Fruit fly (Drosophila melanogaster) whole organism, adult: ENCODE measurements around the gene MKP-4.
A peak's percentile ranks its signal among the peaks of the same experiment; 100 is the strongest.

ENCODE experiments used
- CG11617 ChIP-seq: fragments of 200-800 bp; sonication (Bioruptor generic); optimal IDR thresholded peaks from 2 replicates; lab custom pipeline; 2017; ENCODE audit warnings: mild to moderate bottlenecking, missing biosample characterization, missing genetic modification reagents, missing genetic modification characterization
- CG12768 ChIP-seq: fragments of 200-800 bp; sonication (Bioruptor generic); optimal IDR thresholded peaks from 2 replicates; lab custom pipeline; 2017; ENCODE audit warnings: missing biosample characterization, missing genetic modification characterization, mild to moderate bottlenecking, moderate library complexity, missing genetic modification reagents
- CG14711 ChIP-seq: fragments of 200-800 bp; sonication (Bioruptor generic); optimal IDR thresholded peaks from 2 replicates; lab custom pipeline; 2018; ENCODE audit warnings: missing biosample characterization, mild to moderate bottlenecking, missing genetic modification characterization, moderate library complexity
- CG1620 ChIP-seq: fragments of 200-800 bp; sonication (Bioruptor generic); optimal IDR thresholded peaks from 2 replicates; lab custom pipeline; 2016; ENCODE audit warnings: missing biosample characterization, missing genetic modification characterization
- CG33017 ChIP-seq: fragments of 200-800 bp; sonication (Bioruptor generic); optimal IDR thresholded peaks from 2 replicates; lab custom pipeline; 2018; ENCODE audit warnings: missing biosample characterization, mild to moderate bottlenecking, missing genetic modification characterization, moderate library complexity
- CG5204 ChIP-seq: fragments of 200-800 bp; sonication (Bioruptor generic); optimal IDR thresholded peaks from 2 replicates; lab custom pipeline; 2016; ENCODE audit warnings: missing biosample characterization, missing genetic modification characterization
- CG7045 ChIP-seq: fragments of 200-800 bp; sonication (Bioruptor generic); optimal IDR thresholded peaks from 2 replicates; lab custom pipeline; 2017; ENCODE audit warnings: missing biosample characterization, mild to moderate bottlenecking, missing genetic modification characterization
- CG7101 ChIP-seq: fragments of 200-800 bp; sonication (Bioruptor generic); optimal IDR thresholded peaks from 2 replicates; lab custom pipeline; 2018; ENCODE audit warnings: missing biosample characterization, mild to moderate bottlenecking, missing genetic modification characterization, moderate library complexity
- Clk ChIP-seq: fragments of 200-800 bp; sonication (Bioruptor generic); optimal IDR thresholded peaks from 2 replicates; lab custom pipeline; 2017; ENCODE audit warnings: missing biosample characterization, missing genetic modification characterization
- Crg-1 ChIP-seq: fragments of 200-800 bp; sonication (Bioruptor generic); optimal IDR thresholded peaks from 2 replicates; lab custom pipeline; 2016; ENCODE audit warnings: missing biosample characterization, missing genetic modification characterization
- Hr96 ChIP-seq: fragments of 200-800 bp; sonication (Bioruptor generic); optimal IDR thresholded peaks from 2 replicates; lab custom pipeline; 2016; ENCODE audit warnings: missing biosample characterization, missing genetic modification characterization
- Mnt ChIP-seq: fragments of 200-800 bp; sonication (Bioruptor generic); optimal IDR thresholded peaks from 2 replicates; lab custom pipeline; 2016; ENCODE audit warnings: missing biosample characterization, mild to moderate bottlenecking, missing genetic modification characterization
- bab1 ChIP-seq: fragments of 200-800 bp; sonication (Bioruptor generic); optimal IDR thresholded peaks from 3 replicates; lab custom pipeline; 2019; ENCODE audit warnings: missing biosample characterization, mild to moderate bottlenecking, missing genetic modification characterization, moderate library complexity
- cic ChIP-seq: fragments of 200-800 bp; sonication (Bioruptor generic); optimal IDR thresholded peaks from 2 replicates; lab custom pipeline; 2017; ENCODE audit warnings: missing biosample characterization, mild to moderate bottlenecking, missing genetic modification characterization, moderate library complexity
- cnc ChIP-seq, 2 experiments: fragments of >200 bp; optimal IDR thresholded peaks; 2 replicates each; lab custom pipeline; 2017
- kay ChIP-seq: fragments of 200-800 bp; sonication (Bioruptor generic); peaks from one replicate; lab custom pipeline; 2016; ENCODE audit warnings: missing biosample characterization, missing genetic modification characterization, borderline replicate concordance
- ovo ChIP-seq: fragments of 200-800 bp; sonication (Bioruptor generic); optimal IDR thresholded peaks from 2 replicates; lab custom pipeline; 2016; ENCODE audit warnings: missing biosample characterization, missing genetic modification characterization
- pad ChIP-seq: fragments of 200-800 bp; sonication (Bioruptor generic); optimal IDR thresholded peaks from 3 replicates; lab custom pipeline; 2017; ENCODE audit warnings: missing biosample characterization, missing genetic modification characterization, mild to moderate bottlenecking, moderate library complexity, missing genetic modification reagents
- tj ChIP-seq: fragments of 200-800 bp; sonication (Bioruptor generic); optimal IDR thresholded peaks from 3 replicates; lab custom pipeline; 2017; ENCODE audit warnings: missing biosample characterization, mild to moderate bottlenecking, missing genetic modification characterization, moderate library complexity
- toe ChIP-seq: fragments of 200-800 bp; sonication (Bioruptor generic); optimal IDR thresholded peaks from 2 replicates; lab custom pipeline; 2016; ENCODE audit warnings: missing biosample characterization, missing genetic modification characterization

MKP-4 gene

dm6 chrX:19604997-19605396 lies 17.9 kb upstream of the MKP-4 start, which contains the start of gene CG14207:
CG14207 (plus strand) TSS chrX:19605199.
- peak; percentile 16 for TF ChIP-seq Crg-1
- no peak for TF ChIP-seq CG11617 (GFP tag; lab: Kevin White, UChicago)
- TF ChIP-seq Hr96 (GFP tag; lab: Kevin White, UChicago), result no peak
- TF ChIP-seq toe (GFP tag; lab: Kevin White, UChicago), result no peak
- TF ChIP-seq CG7045, result no peak
- no peak for TF ChIP-seq CG33017 (tag; lab: Kevin White, UChicago)
- TF ChIP-seq pad (GFP tag; lab: Kevin White, UChicago), result no peak
- TF ChIP-seq bab1 (GFP tag; lab: Kevin White, UChicago), result peak; percentile 68
- TF ChIP-seq cnc (optimal IDR thresholded peaks at IDR 0.05; lab: Kevin White, UChicago), result no peak
- TF ChIP-seq kay (GFP tag; lab: Kevin White, UChicago), result no peak
- TF ChIP-seq ovo (GFP tag; lab: Kevin White, UChicago), result peak; percentile 7
- TF ChIP-seq CG7101 (tag; lab: Kevin White, UChicago), result peak; percentile 44
- peak; percentile 16 for TF ChIP-seq cic (GFP tag; lab: Kevin White, UChicago)
- TF ChIP-seq Clk, result no peak
- peak; percentile 17 for TF ChIP-seq CG12768 (GFP tag; lab: Kevin White, UChicago)
- peak; percentile 55 for TF ChIP-seq CG1620 (GFP tag; lab: Kevin White, UChicago)
- no peak for TF ChIP-seq CG14711
- TF ChIP-seq tj (GFP tag; lab: Kevin White, UChicago), result peak; percentile 20
- TF ChIP-seq Mnt, result peak; percentile 59
- TF ChIP-seq CG5204 (GFP tag; lab: Kevin White, UChicago), result no peak

- TF ChIP-seq CG11617 (GFP tag; lab: Kevin White, UChicago) (no peak), CG33017 (tag; lab: Kevin White, UChicago) (no peak), Clk (no peak), ovo (GFP tag; lab: Kevin White, UChicago) (peak; percentile 96), cic (GFP tag; lab: Kevin White, UChicago) (no peak), pad (GFP tag; lab: Kevin White, UChicago) (peak; percentile 51), CG14711 (no peak), kay (GFP tag; lab: Kevin White, UChicago) (no peak), Crg-1 (no peak), Hr96 (GFP tag; lab: Kevin White, UChicago) (no peak), tj (GFP tag; lab: Kevin White, UChicago) (no peak)
Measured at dm6 chrX:19605915-19606314, 17.0 kb upstream of the MKP-4 start.

dm6 chrX:19606558-19606957 lies 16.4 kb upstream of the MKP-4 start:
- TF ChIP-seq CG7045 (no peak), CG5204 (GFP tag; lab: Kevin White, UChicago) (no peak), toe (GFP tag; lab: Kevin White, UChicago) (no peak)

- TF ChIP-seq pad (GFP tag; lab: Kevin White, UChicago), result no peak
- no peak for TF ChIP-seq Clk
- peak in 1 of 2 experiments; percentile 44 for TF ChIP-seq cnc (optimal IDR thresholded peaks at IDR 0.05; lab: Kevin White, UChicago)
- no peak for TF ChIP-seq bab1 (GFP tag; lab: Kevin White, UChicago)
Measured at dm6 chrX:19606971-19607370, 15.9 kb upstream of the MKP-4 start.

- peak; percentile 41 for TF ChIP-seq pad (GFP tag; lab: Kevin White, UChicago)
- no peak for TF ChIP-seq CG7045
- TF ChIP-seq Clk, result no peak
- TF ChIP-seq kay (GFP tag; lab: Kevin White, UChicago), result no peak
- TF ChIP-seq Crg-1, result no peak
- TF ChIP-seq CG5204 (GFP tag; lab: Kevin White, UChicago), result no peak
- TF ChIP-seq CG11617 (GFP tag; lab: Kevin White, UChicago), result no peak
- no peak for TF ChIP-seq CG33017 (tag; lab: Kevin White, UChicago)
- TF ChIP-seq CG14711, result no peak
- no peak for TF ChIP-seq tj (GFP tag; lab: Kevin White, UChicago)
- no peak for TF ChIP-seq CG7101 (tag; lab: Kevin White, UChicago)
- peak; percentile 61 for TF ChIP-seq Mnt
- no peak for TF ChIP-seq Hr96 (GFP tag; lab: Kevin White, UChicago)
- no peak for TF ChIP-seq ovo (GFP tag; lab: Kevin White, UChicago)
- TF ChIP-seq cic (GFP tag; lab: Kevin White, UChicago), result no peak
- TF ChIP-seq CG12768 (GFP tag; lab: Kevin White, UChicago), result no peak
- no peak for TF ChIP-seq toe (GFP tag; lab: Kevin White, UChicago)
- no peak for TF ChIP-seq CG1620 (GFP tag; lab: Kevin White, UChicago)
Measured at dm6 chrX:19608042-19608609, 14.8 kb upstream of the MKP-4 start.

- no peak for TF ChIP-seq CG5204 (GFP tag; lab: Kevin White, UChicago)
Measured at dm6 chrX:19611226-19611625, 11.7 kb upstream of the MKP-4 start, which contains the start of the genes Shawn and Tyler. Shawn (plus strand) TSS chrX:19611526. Tyler (plus strand) TSS chrX:19611526.

DNA sequence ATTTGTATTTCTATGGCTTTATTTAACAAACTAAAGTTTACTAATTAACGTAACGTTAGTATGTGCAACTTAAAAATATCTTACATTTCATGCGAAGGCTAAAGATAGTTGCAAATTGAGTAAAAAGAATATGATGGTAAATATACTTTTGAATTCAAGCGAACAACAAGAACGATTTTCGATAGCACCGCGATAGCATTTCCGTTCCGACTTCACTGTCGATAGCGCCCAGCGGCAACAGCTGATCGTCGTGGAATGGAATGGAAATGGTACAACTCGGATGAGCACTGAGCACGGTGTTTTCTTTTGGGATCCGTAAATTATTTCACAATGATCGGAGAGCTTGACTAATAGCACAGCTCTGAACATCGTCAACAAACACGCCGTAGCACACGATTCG lies 9.4 kb upstream of the MKP-4 start:
- TF ChIP-seq tj (GFP tag; lab: Kevin White, UChicago) (peak; percentile 32), Clk (no peak), cnc (optimal IDR thresholded peaks at IDR 0.05; lab: Kevin White, UChicago) (no peak), toe (GFP tag; lab: Kevin White, UChicago) (no peak), CG11617 (GFP tag; lab: Kevin White, UChicago) (peak; percentile 71), cic (GFP tag; lab: Kevin White, UChicago) (no peak), CG33017 (tag; lab: Kevin White, UChicago) (no peak), CG1620 (GFP tag; lab: Kevin White, UChicago) (no peak), pad (GFP tag; lab: Kevin White, UChicago) (peak; percentile 39), CG5204 (GFP tag; lab: Kevin White, UChicago) (no peak), CG12768 (GFP tag; lab: Kevin White, UChicago) (no peak), CG14711 (peak; percentile 38), bab1 (GFP tag; lab: Kevin White, UChicago) (peak; percentile 82), ovo (GFP tag; lab: Kevin White, UChicago) (no peak), CG7045 (no peak), CG7101 (tag; lab: Kevin White, UChicago) (peak; percentile 81), kay (GFP tag; lab: Kevin White, UChicago) (no peak), Mnt (peak; percentile 68), Crg-1 (peak; percentile 46), Hr96 (GFP tag; lab: Kevin White, UChicago) (no peak)
